Worm (Caenorhabditis elegans) whole organism, mixed stage, embryonic: ENCODE results near the gene Y43F8C.16.

Experiments
- M03D4.4 ChIP-seq: sonication (generic microtip); optimal IDR thresholded peaks from 2 replicates; lab custom pipeline; 2017; ENCODE audit warnings: mild to moderate bottlenecking, missing genetic modification characterization, missing compliant biosample characterization
- ceh-39 ChIP-seq: fragments of 150-350 bp; optimal IDR thresholded peaks from 2 replicates; lab custom pipeline; 2014; ENCODE audit warnings: missing biosample characterization, missing genetic modification characterization
- elt-1 ChIP-seq: sonication (generic microtip); optimal IDR thresholded peaks from 2 replicates; lab custom pipeline; 2017; ENCODE audit warnings: missing genetic modification characterization, mild to moderate bottlenecking, missing compliant biosample characterization, antibody characterized with exemption, moderate library complexity, borderline replicate concordance; ENCODE audit not compliant: insufficient read depth
- elt-3 ChIP-seq: fragments of 150-350 bp; optimal IDR thresholded peaks from 2 replicates; lab custom pipeline; 2014; ENCODE audit warnings: missing biosample characterization, missing genetic modification characterization
- flh-1 ChIP-seq: fragments of 200-800 bp; sonication (Bioruptor generic); optimal IDR thresholded peaks from 2 replicates; lab custom pipeline; 2018; ENCODE audit warnings: mild to moderate bottlenecking, missing genetic modification characterization, moderate library complexity, missing compliant biosample characterization
- ham-2 ChIP-seq: fragments of 200-800 bp; sonication (Bioruptor generic); optimal IDR thresholded peaks from 2 replicates; lab custom pipeline; 2018; ENCODE audit warnings: mild to moderate bottlenecking, missing genetic modification characterization, missing compliant biosample characterization
- mls-2 ChIP-seq: sonication (generic microtip); optimal IDR thresholded peaks from 2 replicates; lab custom pipeline; 2016; ENCODE audit warnings: mild to moderate bottlenecking, missing genetic modification characterization, moderate library complexity, missing compliant biosample characterization
- nhr-237 ChIP-seq: fragments of 150-350 bp; optimal IDR thresholded peaks from 2 replicates; lab custom pipeline; 2014; ENCODE audit warnings: missing biosample characterization, missing genetic modification characterization
- nhr-76 ChIP-seq: sonication (generic microtip); optimal IDR thresholded peaks from 2 replicates; lab custom pipeline; 2017; ENCODE audit warnings: missing biosample characterization, missing genetic modification characterization
- snpc-4 ChIP-seq: fragments of 150-350 bp; optimal IDR thresholded peaks from 2 replicates; lab custom pipeline; 2014; ENCODE audit warnings: missing biosample characterization, missing genetic modification characterization
- unc-39 ChIP-seq: fragments of 150-350 bp; optimal IDR thresholded peaks from 2 replicates; lab custom pipeline; 2014; ENCODE audit warnings: missing biosample characterization, missing genetic modification characterization
- ztf-11 ChIP-seq: fragments of 150-350 bp; optimal IDR thresholded peaks from 2 replicates; lab custom pipeline; 2014; ENCODE audit warnings: missing biosample characterization, missing genetic modification characterization

DNA sequence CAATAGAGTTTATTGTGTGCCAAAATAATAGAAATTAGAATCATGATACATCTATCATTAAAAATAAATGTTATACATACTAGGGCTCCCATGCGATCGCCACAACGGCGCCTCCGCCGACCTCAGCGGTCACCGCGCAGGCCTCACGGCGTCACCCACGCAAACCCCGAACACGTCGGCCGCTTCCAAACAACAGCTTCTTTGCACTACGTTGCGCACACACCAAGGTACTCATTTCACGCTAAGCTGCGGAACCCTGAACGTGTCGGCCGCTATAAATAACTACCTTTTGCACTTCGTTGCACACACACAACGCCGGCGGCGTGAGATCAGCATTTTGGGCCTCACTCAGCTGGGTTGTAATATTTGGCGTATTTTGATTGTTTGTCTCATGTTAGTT lies 44.0 kb upstream of the Y43F8C.16 start:
- no peak for TF ChIP-seq ham-2 (GFP tag; lab: Kevin White, UChicago)
- no peak for TF ChIP-seq nhr-76
- TF ChIP-seq snpc-4 (tag; lab: Kevin White, UChicago): no peak
- TF ChIP-seq nhr-237: no peak
- no peak for TF ChIP-seq unc-39
- no peak for TF ChIP-seq elt-3 (tag; lab: Kevin White, UChicago)
- no peak for TF ChIP-seq ztf-11 (tag; lab: Kevin White, UChicago)
- no peak for TF ChIP-seq ceh-39 (tag; lab: Kevin White, UChicago)
- no peak for TF ChIP-seq elt-1 (tag; lab: Kevin White, UChicago)
- no peak for TF ChIP-seq flh-1 (GFP tag; lab: Kevin White, UChicago)
- no peak for TF ChIP-seq M03D4.4
- no peak for TF ChIP-seq mls-2 (tag; lab: Kevin White, UChicago)
